Worm (Caenorhabditis elegans): Measurements from ENCODE around the gene srh-138.

- TF ChIP-seq ama-1 (optimal IDR thresholded peaks at IDR 0.05) (no peak), rnt-1 (tag; optimal IDR thresholded peaks at IDR 0.05) (no peak), fos-1 (tag; optimal IDR thresholded peaks at IDR 0.05) (no peak), F16B12.6 (tag; optimal IDR thresholded peaks at IDR 0.05) (no peak), nhr-76 (tag; optimal IDR thresholded peaks at IDR 0.05) (no peak), nhr-237 (tag; optimal IDR thresholded peaks at IDR 0.05) (no peak)
These were observed 8.5 kb upstream of the srh-138 start, which contains the start of gene T08G3.11 for ce11 chrV:16479275-16479674.
